Fruit fly (Drosophila melanogaster): ENCODE measurements around the gene CG9717.

DNA sequence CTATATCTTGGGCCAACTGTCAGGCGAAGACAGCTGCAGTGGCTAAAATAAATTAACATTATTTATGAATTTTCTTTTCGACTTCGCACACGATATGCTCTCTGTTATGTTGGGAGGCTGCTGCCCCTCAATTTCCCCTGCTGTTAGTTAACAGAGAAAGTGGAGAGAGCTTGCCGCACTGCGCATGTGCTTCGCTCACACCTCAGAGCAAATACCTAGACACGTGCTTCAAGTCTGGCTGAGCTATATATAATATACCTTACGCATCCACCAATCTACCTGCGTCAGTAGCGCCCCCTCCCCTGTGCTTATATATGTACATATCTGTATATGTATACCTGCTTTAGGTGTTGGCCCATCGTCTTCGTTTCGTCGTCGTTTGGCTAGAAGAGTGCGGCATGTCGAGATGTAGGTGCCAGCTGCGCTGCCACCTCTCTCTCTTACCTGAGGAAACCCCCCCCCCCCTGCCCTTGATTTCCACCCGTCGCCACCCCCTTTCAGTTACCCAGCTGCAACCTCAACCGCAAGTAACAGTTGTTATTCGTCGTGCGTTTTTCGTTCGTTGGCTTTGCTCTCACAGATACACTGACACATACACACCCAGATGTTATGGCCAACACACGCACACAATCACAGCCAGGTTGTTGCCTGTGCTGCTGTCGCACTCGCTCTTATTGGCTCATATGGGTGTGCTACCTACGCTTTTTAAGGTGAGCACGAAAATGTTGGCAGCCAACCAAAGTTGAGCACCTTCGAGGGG lies 29.2 kb upstream of the CG9717 start:
- TF ChIP-seq Blimp-1 (GFP tag; optimal IDR thresholded peaks at IDR 0.05) (no peak), Hr39 (GFP tag; optimal IDR thresholded peaks at IDR 0.05) (no peak), CG3032 (tag; optimal IDR thresholded peaks at IDR 0.05) (no peak), CG16779 (tag; optimal IDR thresholded peaks at IDR 0.05) (no peak)
